Worm (Caenorhabditis elegans): ENCODE results near the gene F58B4.3.

- TF ChIP-seq nhr-80 (tag; optimal IDR thresholded peaks at IDR 0.05), result no peak
- TF ChIP-seq akir-1 (GFP tag; optimal IDR thresholded peaks at IDR 0.05), result no peak
- TF ChIP-seq snpc-4 (GFP tag; optimal IDR thresholded peaks at IDR 0.05), result no peak
- no peak for TF ChIP-seq snpc-4 (tag; optimal IDR thresholded peaks at IDR 0.05)
- no peak for TF ChIP-seq T26A5.8 (tag; optimal IDR thresholded peaks at IDR 0.05)
- no peak for TF ChIP-seq him-1 (tag; optimal IDR thresholded peaks at IDR 0.05)
- TF ChIP-seq tlf-1 (GFP tag; optimal IDR thresholded peaks at IDR 0.05), result no peak
- TF ChIP-seq cebp-1 (GFP tag; IDR thresholded peaks at IDR 0.05), result no peak
- TF ChIP-seq cebp-1 (tag; optimal IDR thresholded peaks at IDR 0.05), result no peak
- TF ChIP-seq lag-1 (GFP tag; IDR thresholded peaks at IDR 0.05), result no peak
Measured at ce11 chrV:10970930-10971329, 41.3 kb downstream of the F58B4.3 start.

All from whole organism, young adult.